Fruit fly (Drosophila melanogaster) whole organism, wandering third instar larva: Measurements from ENCODE around the gene CG9986.
A peak's percentile ranks its signal among the peaks of the same experiment; 100 is the strongest.

Experiments used
- Abd-B ChIP-seq: fragments of >200 bp; optimal IDR thresholded peaks from 2 replicates; lab custom pipeline; 2017; ENCODE audit warnings: missing biosample characterization, missing genetic modification characterization
- CG32264 ChIP-seq: fragments of 200-800 bp; sonication (Bioruptor generic); optimal IDR thresholded peaks from 2 replicates; lab custom pipeline; 2016; ENCODE audit warnings: missing biosample characterization, missing genetic modification characterization
- CG9705 ChIP-seq: fragments of 200-800 bp; sonication (Bioruptor generic); optimal IDR thresholded peaks from 2 replicates; lab custom pipeline; 2018; ENCODE audit warnings: missing biosample characterization, mild to moderate bottlenecking, missing genetic modification characterization
- CrebA ChIP-seq: fragments of 200-800 bp; sonication (Bioruptor generic); optimal IDR thresholded peaks from 2 replicates; lab custom pipeline; 2016; ENCODE audit warnings: missing biosample characterization, mild to moderate bottlenecking, missing genetic modification characterization, borderline replicate concordance
- Dfd ChIP-seq: fragments of >200 bp; optimal IDR thresholded peaks from 2 replicates; lab custom pipeline; 2017; ENCODE audit warnings: missing biosample characterization, missing genetic modification characterization
- Dif ChIP-seq: fragments of 200-275, 200-300 bp; sonication (Bioruptor generic); optimal IDR thresholded peaks from 2 replicates; lab custom pipeline; 2018; ENCODE audit warnings: missing biosample characterization, missing genetic modification characterization; ENCODE audit not compliant: partially characterized antibody
- GATAd ChIP-seq: sonication (Bioruptor generic); optimal IDR thresholded peaks from 2 replicates; lab custom pipeline; 2016; ENCODE audit warnings: missing biosample characterization, missing genetic modification characterization
- HLH106 ChIP-seq: fragments of 200-800 bp; optimal IDR thresholded peaks from 3 replicates; lab custom pipeline; 2019; ENCODE audit warnings: missing biosample characterization, mild to moderate bottlenecking, missing genetic modification characterization, moderate library complexity
- Hnf4 ChIP-seq: fragments of 200-800 bp; sonication (Bioruptor generic); optimal IDR thresholded peaks from 2 replicates; lab custom pipeline; 2016; ENCODE audit warnings: missing biosample characterization, mild to moderate bottlenecking, missing genetic modification characterization
- Hr78 ChIP-seq: fragments of >200 bp; optimal IDR thresholded peaks from 2 replicates; lab custom pipeline; 2017; ENCODE audit warnings: missing biosample characterization, missing genetic modification characterization
- Jra ChIP-seq: sonication (Bioruptor generic); optimal IDR thresholded peaks from 2 replicates; lab custom pipeline; 2016; ENCODE audit warnings: missing biosample characterization, missing genetic modification characterization
- Mio ChIP-seq: sonication (Bioruptor generic); optimal IDR thresholded peaks from 2 replicates; lab custom pipeline; 2016; ENCODE audit warnings: missing biosample characterization, missing genetic modification characterization
- Myc ChIP-seq: fragments of >200 bp; optimal IDR thresholded peaks from 2 replicates; lab custom pipeline; 2017
- N ChIP-seq: fragments of >200 bp; optimal IDR thresholded peaks from 2 replicates; lab custom pipeline; 2018; ENCODE audit warnings: missing biosample characterization, missing external identifiers, missing genetic modification characterization
- OdsH ChIP-seq: fragments of 200-800 bp; sonication (Bioruptor generic); optimal IDR thresholded peaks from 2 replicates; lab custom pipeline; 2016; ENCODE audit warnings: missing biosample characterization, mild to moderate bottlenecking, missing genetic modification characterization
- Rel ChIP-seq, 2 experiments: fragments of 200-800 bp; sonication (Bioruptor generic) in 1 of 2; optimal IDR thresholded peaks; 2 replicates in 1 of 2; 3 replicates in 1 of 2; lab custom pipeline; 2016 to 2019; ENCODE audit warnings: mild to moderate bottlenecking in 2 of 2, missing biosample characterization in 2 of 2, missing genetic modification characterization in 2 of 2, moderate library complexity in 1 of 2
- Sp1 ChIP-seq: fragments of 200-800 bp; sonication (Bioruptor generic); optimal IDR thresholded peaks from 3 replicates; lab custom pipeline; 2019; ENCODE audit warnings: missing biosample characterization, mild to moderate bottlenecking, missing genetic modification characterization, moderate library complexity
- Vsx2 ChIP-seq: fragments of 200-300, 225-300 bp; sonication (Bioruptor generic); optimal IDR thresholded peaks from 2 replicates; lab custom pipeline; 2018; ENCODE audit warnings: missing biosample characterization, missing genetic modification characterization; ENCODE audit not compliant: partially characterized antibody
- br ChIP-seq: fragments of 200-800 bp; sonication (Bioruptor generic); optimal IDR thresholded peaks from 2 replicates; lab custom pipeline; 2016; ENCODE audit warnings: missing biosample characterization, missing genetic modification characterization
- brk ChIP-seq: fragments of 200-800 bp; sonication (Bioruptor generic); optimal IDR thresholded peaks from 2 replicates; lab custom pipeline; 2016; ENCODE audit warnings: missing biosample characterization, mild to moderate bottlenecking, missing genetic modification characterization
- dl ChIP-seq, 2 experiments: fragments of 175-275, 200-275 bp in 1 of 2; fragments of 200-275 bp in 1 of 2; sonication (Bioruptor generic); optimal IDR thresholded peaks; lab custom pipeline; 2018; ENCODE audit warnings: mild to moderate bottlenecking in 2 of 2, missing biosample characterization in 2 of 2, missing genetic modification characterization in 2 of 2, moderate library complexity in 2 of 2; ENCODE audit not compliant: partially characterized antibody in 2 of 2, insufficient read depth in 1 of 2
- dmrt93B ChIP-seq: fragments of 200-800 bp; sonication (Bioruptor generic); optimal IDR thresholded peaks from 2 replicates; lab custom pipeline; 2018; ENCODE audit warnings: missing biosample characterization, mild to moderate bottlenecking, missing genetic modification characterization
- dsf ChIP-seq: sonication (Bioruptor generic); optimal IDR thresholded peaks from 2 replicates; lab custom pipeline; 2016; ENCODE audit warnings: missing biosample characterization, missing genetic modification characterization, borderline replicate concordance
- ey ChIP-seq: fragments of 200-800 bp; sonication (Bioruptor generic); optimal IDR thresholded peaks from 2 replicates; lab custom pipeline; 2016; ENCODE audit warnings: missing biosample characterization, missing genetic modification characterization
- foxo ChIP-seq, 2 experiments: fragments of 200-800 bp; sonication (Bioruptor generic); optimal IDR thresholded peaks; 2 replicates in 1 of 2; 3 replicates in 1 of 2; lab custom pipeline; 2016 to 2017; ENCODE audit warnings: missing biosample characterization in 2 of 2, missing genetic modification characterization in 2 of 2
- fru ChIP-seq: fragments of 200-800 bp; sonication (Bioruptor generic); optimal IDR thresholded peaks from 3 replicates; lab custom pipeline; 2016; ENCODE audit warnings: missing biosample characterization, mild to moderate bottlenecking, missing genetic modification characterization
- jim ChIP-seq: fragments of 175-275, 200-325 bp; sonication (Bioruptor generic); optimal IDR thresholded peaks from 2 replicates; lab custom pipeline; 2016; ENCODE audit warnings: missing biosample characterization, mild to moderate bottlenecking, missing genetic modification characterization
- pan ChIP-seq: fragments of >200 bp; optimal IDR thresholded peaks from 2 replicates; lab custom pipeline; 2017
- psq ChIP-seq: fragments of 200-800 bp; sonication (Bioruptor generic); optimal IDR thresholded peaks from 3 replicates; lab custom pipeline; 2017; ENCODE audit warnings: missing biosample characterization, mild to moderate bottlenecking, missing genetic modification characterization, moderate library complexity
- rgr ChIP-seq: fragments of 200-800 bp; sonication (Bioruptor generic); optimal IDR thresholded peaks from 3 replicates; lab custom pipeline; 2016; ENCODE audit warnings: missing biosample characterization, mild to moderate bottlenecking, missing genetic modification characterization
- sage ChIP-seq: fragments of 200-800 bp; sonication (Bioruptor generic); optimal IDR thresholded peaks from 2 replicates; lab custom pipeline; 2016; ENCODE audit warnings: missing biosample characterization, mild to moderate bottlenecking, missing genetic modification characterization
- sv ChIP-seq: fragments of 200-800 bp; sonication (Bioruptor generic); optimal IDR thresholded peaks from 3 replicates; lab custom pipeline; 2016; ENCODE audit warnings: missing biosample characterization, missing genetic modification characterization
- tai ChIP-seq: sonication (Bioruptor generic); optimal IDR thresholded peaks from 2 replicates; lab custom pipeline; 2016; ENCODE audit warnings: missing biosample characterization, missing genetic modification characterization
- usp ChIP-seq: fragments of >200 bp; optimal IDR thresholded peaks from 2 replicates; lab custom pipeline; 2017; ENCODE audit warnings: missing biosample characterization, missing genetic modification characterization
- woc ChIP-seq: sonication (Bioruptor generic); optimal IDR thresholded peaks from 2 replicates; lab custom pipeline; 2016; ENCODE audit warnings: missing biosample characterization, mild to moderate bottlenecking, missing genetic modification characterization

Gene CG9986

DNA sequence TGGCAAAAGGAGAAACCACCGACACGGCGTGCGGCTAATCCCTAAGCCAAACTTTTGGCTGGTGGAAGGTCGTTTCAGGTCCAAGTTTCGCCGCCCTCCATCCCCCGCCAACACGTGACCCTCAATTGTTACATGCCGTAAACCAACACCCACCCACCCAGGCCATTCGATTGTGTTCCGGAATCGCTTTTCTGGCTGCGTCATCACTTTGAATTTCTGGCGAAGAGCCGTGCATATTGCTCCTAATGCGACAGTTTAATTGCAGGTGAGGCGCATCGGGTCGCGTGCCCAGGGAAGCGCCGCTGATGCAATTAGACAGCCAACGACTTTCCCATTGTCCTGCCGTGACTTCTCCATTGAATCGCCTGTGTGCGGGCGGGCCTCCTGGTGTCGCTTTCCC lies 11.0 kb upstream of the CG9986 start:
- no peak for TF ChIP-seq jim (GFP tag; lab: Kevin White, UChicago)
- no peak for TF ChIP-seq woc (GFP tag; lab: Kevin White, UChicago)
- no peak for TF ChIP-seq CrebA (GFP tag; lab: Kevin White, UChicago)
- TF ChIP-seq sv (GFP tag; lab: Kevin White, UChicago): no peak
- TF ChIP-seq psq (GFP tag; lab: Kevin White, UChicago): no peak
- TF ChIP-seq Mio (GFP tag; lab: Kevin White, UChicago): no peak
- TF ChIP-seq usp (GFP tag; lab: Kevin White, UChicago): no peak
- no peak for TF ChIP-seq sage (GFP tag; lab: Kevin White, UChicago)
- TF ChIP-seq N (GFP tag; lab: Kevin White, UChicago): no peak
- TF ChIP-seq rgr (GFP tag; lab: Kevin White, UChicago): no peak
- TF ChIP-seq dl (GFP tag; optimal IDR thresholded peaks at IDR 0.05; lab: Kevin White, UChicago; ENCODE audit: insufficient read depth in 1 of 2, partially characterized antibody in 2 of 2): no peak
- no peak for TF ChIP-seq CG32264 (GFP tag; lab: Kevin White, UChicago)
- no peak for TF ChIP-seq Dif

DNA sequence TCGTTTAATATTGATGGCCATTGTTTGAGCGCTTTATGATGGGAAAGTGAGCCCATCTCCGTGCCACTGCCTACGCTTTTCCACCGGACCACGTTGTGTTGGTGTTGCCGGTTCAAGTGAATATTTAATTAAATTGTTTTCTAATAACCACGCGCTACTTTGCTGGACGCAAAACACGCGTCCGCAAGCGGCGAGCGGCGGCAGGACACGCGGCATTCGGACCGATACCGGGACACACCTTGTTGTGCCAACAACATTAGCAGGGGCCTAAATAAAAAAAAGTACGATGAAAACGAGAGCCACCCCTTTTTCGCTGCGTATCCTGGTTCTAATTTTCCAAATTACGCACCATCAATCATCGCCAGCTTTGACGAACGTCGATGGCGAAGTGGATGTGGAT lies 10.0 kb upstream of the CG9986 start:
- TF ChIP-seq Mio (GFP tag; lab: Kevin White, UChicago) (no peak), Abd-B (GFP tag; lab: Kevin White, UChicago) (no peak), sage (GFP tag; lab: Kevin White, UChicago) (no peak), dsf (GFP tag; lab: Kevin White, UChicago) (no peak), ey (GFP tag; lab: Kevin White, UChicago) (no peak), Rel (GFP tag; optimal IDR thresholded peaks at IDR 0.05; lab: Kevin White, UChicago) (no peak), Rel (tag; optimal IDR thresholded peaks at IDR 0.05; lab: Kevin White, UChicago) (no peak), HLH106 (tag; lab: Kevin White, UChicago) (no peak), tai (no peak), OdsH (GFP tag; lab: Kevin White, UChicago) (no peak), fru (GFP tag; lab: Kevin White, UChicago) (no peak), jim (GFP tag; lab: Kevin White, UChicago) (no peak), Hnf4 (no peak)

DNA sequence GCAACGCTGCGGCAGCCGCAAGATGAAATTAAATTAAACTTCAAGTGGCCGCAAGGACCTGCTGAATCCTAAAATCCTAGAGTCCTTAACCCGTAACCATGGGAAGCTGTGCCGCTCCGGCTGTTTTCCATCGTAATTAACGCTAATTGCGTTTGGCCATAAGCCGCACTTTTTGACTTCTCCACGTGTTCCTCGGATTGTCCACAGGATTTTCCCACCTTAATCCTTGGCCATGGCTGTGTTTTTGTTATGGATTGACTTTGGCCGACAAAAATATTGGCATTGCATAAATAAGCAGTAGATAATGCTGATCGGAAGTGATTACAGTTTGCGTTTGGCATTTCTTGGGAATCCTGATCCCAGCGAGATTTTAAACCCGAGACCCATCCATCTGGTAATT lies 9.5 kb upstream of the CG9986 start:
- no peak for TF ChIP-seq Hr78
- no peak for TF ChIP-seq sv (GFP tag; lab: Kevin White, UChicago)
- TF ChIP-seq dsf (GFP tag; lab: Kevin White, UChicago): no peak
- no peak for TF ChIP-seq usp (GFP tag; lab: Kevin White, UChicago)
- TF ChIP-seq pan (lab: Kevin White, UChicago): no peak
- TF ChIP-seq foxo (GFP tag; optimal IDR thresholded peaks at IDR 0.05; lab: Kevin White, UChicago): no peak
- TF ChIP-seq rgr (GFP tag; lab: Kevin White, UChicago): no peak
- no peak for TF ChIP-seq br

DNA sequence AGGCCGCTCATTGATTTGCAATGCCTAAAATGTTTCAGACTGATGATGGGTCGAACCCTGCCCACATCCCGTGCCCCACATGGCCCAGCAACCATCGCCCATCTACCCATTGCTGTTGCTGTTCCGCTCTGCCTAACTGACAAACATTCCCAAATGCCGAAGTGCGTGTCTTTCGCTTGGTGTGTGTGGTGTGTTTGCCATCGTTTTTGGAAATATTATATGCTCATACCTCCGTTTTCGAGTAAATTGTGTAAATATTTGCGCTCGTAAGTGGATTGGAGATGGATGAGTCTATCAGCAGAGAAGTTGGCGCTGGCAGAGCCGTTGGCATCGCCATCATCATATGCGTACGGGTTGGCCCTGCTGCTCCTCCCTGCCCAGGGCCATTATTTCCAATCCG lies 8.4 kb upstream of the CG9986 start:
- no peak for TF ChIP-seq woc (GFP tag; lab: Kevin White, UChicago)
- no peak for TF ChIP-seq Dfd
- TF ChIP-seq Jra (GFP tag; lab: Kevin White, UChicago): no peak
- no peak for TF ChIP-seq CrebA (GFP tag; lab: Kevin White, UChicago)
- TF ChIP-seq Sp1: no peak
- TF ChIP-seq Abd-B (GFP tag; lab: Kevin White, UChicago): no peak
- no peak for TF ChIP-seq foxo (GFP tag; optimal IDR thresholded peaks at IDR 0.05; lab: Kevin White, UChicago)
- no peak for TF ChIP-seq Myc (lab: Kevin White, UChicago)

DNA sequence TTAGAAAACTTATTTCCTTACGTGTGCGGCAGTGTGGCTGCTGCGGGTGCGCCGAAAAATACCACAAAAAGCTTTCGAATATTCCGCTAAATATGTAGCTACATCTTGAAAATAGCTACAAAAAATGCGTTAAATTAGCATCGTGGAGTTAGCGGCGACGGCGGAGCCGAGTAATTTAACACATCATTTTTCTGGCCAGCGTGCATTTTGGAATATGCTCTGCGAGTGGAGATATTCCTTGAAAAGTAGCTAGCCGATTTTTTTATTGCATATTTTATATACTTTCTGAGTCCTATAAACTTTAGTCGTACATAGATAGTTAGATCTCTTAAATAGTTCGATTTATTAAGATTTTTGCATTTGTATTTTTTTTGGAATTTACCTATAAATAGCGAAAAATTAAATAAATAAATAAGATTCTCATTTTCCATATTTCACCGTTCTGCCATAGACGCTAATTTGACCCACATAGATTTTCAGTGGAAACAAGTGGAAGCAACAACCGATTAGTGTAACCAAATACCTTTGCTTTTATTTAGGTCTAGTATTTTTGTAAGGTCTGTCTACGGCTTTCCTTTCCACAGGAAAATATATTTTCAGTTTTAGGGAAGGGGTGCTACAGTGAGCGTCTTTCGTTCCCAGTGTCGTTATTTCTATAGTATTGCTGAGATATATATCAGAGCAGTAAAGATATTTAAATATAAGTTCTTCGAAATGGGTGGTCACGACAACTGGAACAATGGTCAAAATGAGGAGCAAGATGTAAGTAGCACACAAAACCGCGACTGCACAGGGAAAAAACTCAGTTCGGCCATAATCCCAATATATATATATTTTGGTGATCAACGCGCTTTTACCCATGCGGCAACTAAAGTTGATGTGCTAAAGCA lies 6.4 kb upstream of the CG9986 start, which contains the start of the genes Noa36 and Hrb98DE:
TSS of gene Noa36 (minus strand) at position 51 of the 890 bp plus-strand sequence.
TSS of gene Hrb98DE (plus strand) at position 597 of the 890 bp plus-strand sequence.
- no peak for TF ChIP-seq brk (GFP tag; lab: Kevin White, UChicago)
- peak; percentile 44 for TF ChIP-seq woc (GFP tag; lab: Kevin White, UChicago)
- no peak for TF ChIP-seq N (GFP tag; lab: Kevin White, UChicago)
- no peak for TF ChIP-seq Vsx2 (GFP tag; lab: Kevin White, UChicago)
- no peak for TF ChIP-seq pan (lab: Kevin White, UChicago)
- TF ChIP-seq rgr (GFP tag; lab: Kevin White, UChicago): no peak
- TF ChIP-seq fru (GFP tag; lab: Kevin White, UChicago): no peak
- no peak for TF ChIP-seq tai
- peak; percentile 11 for TF ChIP-seq dsf (GFP tag; lab: Kevin White, UChicago)
- peak; percentile 57 for TF ChIP-seq jim (GFP tag; lab: Kevin White, UChicago)
- no peak for TF ChIP-seq CG32264 (GFP tag; lab: Kevin White, UChicago)
- TF ChIP-seq OdsH (GFP tag; lab: Kevin White, UChicago): peak; percentile 13
- peak; percentile 11 for TF ChIP-seq ey (GFP tag; lab: Kevin White, UChicago)
- no peak for TF ChIP-seq Dfd
- no peak for TF ChIP-seq CG9705
- peak; percentile 9 for TF ChIP-seq Hnf4
- TF ChIP-seq Rel (GFP tag; optimal IDR thresholded peaks at IDR 0.05; lab: Kevin White, UChicago): no peak
- no peak for TF ChIP-seq Rel (tag; optimal IDR thresholded peaks at IDR 0.05; lab: Kevin White, UChicago)
- peak; percentile 7 for TF ChIP-seq Sp1
- TF ChIP-seq dmrt93B (GFP tag; lab: Kevin White, UChicago): no peak
- TF ChIP-seq dl (GFP tag; optimal IDR thresholded peaks at IDR 0.05; lab: Kevin White, UChicago; ENCODE audit: insufficient read depth in 1 of 2, partially characterized antibody in 2 of 2): no peak
- TF ChIP-seq Abd-B (GFP tag; lab: Kevin White, UChicago): no peak
- TF ChIP-seq usp (GFP tag; lab: Kevin White, UChicago): no peak
- TF ChIP-seq GATAd (GFP tag; lab: Kevin White, UChicago): no peak
- TF ChIP-seq CrebA (GFP tag; lab: Kevin White, UChicago): no peak
- peak; percentile 21 for TF ChIP-seq Jra (GFP tag; lab: Kevin White, UChicago)
- no peak for TF ChIP-seq Hr78
